Worm (Caenorhabditis elegans): ENCODE results near the gene srm-4.

ce11 chrV:14293667-14294194 is 39.5 kb upstream of the srm-4 start, which contains the start of gene F14D7.2:
- TF ChIP-seq W03F9.2 (tag; optimal IDR thresholded peaks at IDR 0.05): no peak
- no peak for TF ChIP-seq dao-5 (tag; optimal IDR thresholded peaks at IDR 0.05)
